Worm (Caenorhabditis elegans): Measurements from ENCODE around the gene srz-25.

DNA sequence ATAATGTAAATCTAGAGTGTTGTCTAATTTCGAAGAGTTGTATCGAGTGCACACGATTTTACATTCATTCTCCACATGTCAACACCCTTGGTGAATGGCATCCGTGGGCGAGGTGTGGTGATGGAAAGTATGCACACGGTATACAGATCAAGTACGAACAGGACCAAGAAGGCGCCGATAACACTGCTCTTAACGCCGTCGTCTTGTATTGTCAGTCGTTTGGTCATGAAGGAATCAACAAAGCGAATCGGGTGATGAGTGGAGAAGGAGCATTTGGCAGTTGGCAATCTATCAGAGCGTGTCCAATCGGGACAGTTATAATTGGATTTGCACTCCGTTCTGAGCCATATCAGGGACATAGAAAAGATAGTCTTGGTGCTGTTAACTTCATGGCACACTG lies 7.2 kb upstream of the srz-25 start:
- TF ChIP-seq cog-1 (tag; optimal IDR thresholded peaks at IDR 0.05) (no peak), ztf-23 (GFP tag; IDR thresholded peaks at IDR 0.05) (no peak), flt-1 (GFP tag; IDR thresholded peaks at IDR 0.05) (no peak), med-1 (GFP tag; optimal IDR thresholded peaks at IDR 0.05; ENCODE audit: insufficient read depth) (no peak), ref-1 (GFP tag; conservative IDR thresholded peaks at IDR 0.05) (no peak), klf-2 (GFP tag; conservative IDR thresholded peaks at IDR 0.05) (no peak), tab-1 (GFP tag; IDR thresholded peaks at IDR 0.05) (no peak), T22C8.4 (GFP tag; IDR thresholded peaks at IDR 0.05) (no peak), ztf-29 (GFP tag; IDR thresholded peaks at IDR 0.05) (no peak)
